Worm (Caenorhabditis elegans): ENCODE data around the gene cgt-2.

cgt-2 gene

DNA sequence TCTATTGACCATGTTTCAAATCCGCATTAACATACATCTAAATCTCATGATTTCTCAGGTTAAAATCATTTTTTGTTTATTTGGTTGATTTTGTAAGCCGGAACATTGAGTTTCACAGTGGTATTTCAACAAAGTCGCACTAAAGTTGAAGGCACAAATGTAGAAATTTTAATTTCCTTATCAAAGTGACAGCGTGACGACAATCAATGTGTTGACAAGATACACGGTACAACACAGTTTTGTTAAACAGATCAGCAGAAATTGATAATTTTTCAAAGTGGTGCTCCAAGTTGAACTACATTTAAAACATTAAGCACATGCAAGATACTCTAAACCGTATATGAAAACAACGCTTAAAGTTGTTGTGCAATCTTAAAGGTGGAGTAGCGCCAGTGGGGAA, 7.6 kb downstream of the cgt-2 start:
- TF ChIP-seq nhr-80 (tag; optimal IDR thresholded peaks at IDR 0.05) = peak; percentile 51
- TF ChIP-seq let-607 (tag; optimal IDR thresholded peaks at IDR 0.05) = peak; percentile 65 to 71
- no peak for TF ChIP-seq dpl-1 (GFP tag; optimal IDR thresholded peaks at IDR 0.05)
- TF ChIP-seq ceh-91 (GFP tag; IDR thresholded peaks at IDR 0.05) = no peak

DNA sequence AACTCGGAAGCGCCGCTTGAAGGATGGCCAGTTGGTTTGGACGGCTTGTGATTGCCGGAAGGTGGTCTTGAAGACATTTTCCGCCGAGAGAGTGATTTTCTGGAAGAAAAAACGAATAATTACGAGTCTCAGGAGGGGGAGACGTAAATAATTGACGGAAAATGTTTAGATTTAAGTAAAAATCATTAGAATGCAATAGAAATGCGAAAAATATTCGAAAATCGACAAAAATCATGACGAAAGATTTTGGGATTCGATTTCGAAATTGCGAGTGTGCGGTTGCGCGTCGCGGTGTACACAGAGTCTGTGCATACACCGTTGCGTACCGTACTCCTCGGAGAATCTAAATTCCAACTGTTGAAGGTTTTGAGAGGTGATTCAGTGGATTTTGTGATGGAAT, 16.6 kb downstream of the cgt-2 start, which contains the start of gene H11L12.1:
TSS of gene H11L12.1 (minus strand) at position 101 of the 400 bp plus-strand sequence.
- no peak for TF ChIP-seq F52B5.7 (tag; optimal IDR thresholded peaks at IDR 0.05)
- TF ChIP-seq nfya-2 (GFP tag; IDR thresholded peaks at IDR 0.05) = no peak
- TF ChIP-seq let-607 (tag; optimal IDR thresholded peaks at IDR 0.05) = no peak
- no peak for TF ChIP-seq ztf-3 (GFP tag; optimal IDR thresholded peaks at IDR 0.05)
- no peak for TF ChIP-seq attf-3 (GFP tag; conservative IDR thresholded peaks at IDR 0.05)
- TF ChIP-seq C06A6.2 (GFP tag; conservative IDR thresholded peaks at IDR 0.05) = no peak
- no peak for TF ChIP-seq die-1 (tag; optimal IDR thresholded peaks at IDR 0.05)
- TF ChIP-seq T07F8.4 (tag; optimal IDR thresholded peaks at IDR 0.05) = no peak
- TF ChIP-seq nhr-80 (tag; optimal IDR thresholded peaks at IDR 0.05) = no peak
- TF ChIP-seq C17E4.6 (GFP tag; IDR thresholded peaks at IDR 0.05) = no peak
- TF ChIP-seq ztf-6 (GFP tag; IDR thresholded peaks at IDR 0.05) = no peak
- TF ChIP-seq B0336.3 (GFP tag; IDR thresholded peaks at IDR 0.05) = no peak

DNA sequence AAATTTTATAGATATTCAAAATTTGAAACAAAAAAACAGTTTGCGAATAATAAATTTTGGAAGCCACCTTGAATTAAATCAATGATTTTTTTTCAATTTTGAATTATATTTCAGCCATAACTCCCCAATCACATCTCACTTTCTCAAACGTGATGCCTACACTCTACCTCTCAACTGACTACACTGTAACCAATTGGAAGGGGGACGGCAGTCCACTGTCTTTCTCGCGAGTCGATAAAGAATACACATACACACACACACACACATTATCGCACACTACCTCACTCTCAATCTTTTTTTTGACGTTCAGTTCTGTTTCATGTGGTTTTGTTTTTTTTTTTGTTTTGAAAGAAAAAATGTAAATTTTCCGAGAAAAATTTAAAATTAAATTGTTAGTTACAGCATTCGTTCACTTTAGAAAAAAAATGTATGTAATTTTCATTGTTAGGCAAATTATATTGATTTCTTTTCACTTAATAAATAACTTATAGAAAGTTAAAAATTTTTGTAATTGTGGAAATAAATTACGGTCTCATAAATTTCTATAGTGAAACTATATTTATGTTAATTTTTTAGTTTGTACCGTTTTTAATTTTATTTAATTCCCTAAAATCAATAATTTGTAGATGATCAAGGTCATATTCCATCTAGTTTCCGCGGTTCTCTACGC, 19.4 kb downstream of the cgt-2 start, which contains the start of gene cTel55X.1:
TSS of gene cTel55X.1 (plus strand) at position 620 of the 670 bp plus-strand sequence.
- TF ChIP-seq Y67H2A.10 (GFP tag; conservative IDR thresholded peaks at IDR 0.05) (no peak), cebp-1 (GFP tag; IDR thresholded peaks at IDR 0.05) (no peak), cebp-1 (tag; optimal IDR thresholded peaks at IDR 0.05) (peak; percentile 5), nhr-80 (tag; optimal IDR thresholded peaks at IDR 0.05) (peak; percentile 68), sea-2 (GFP tag; IDR thresholded peaks at IDR 0.05) (no peak), rcor-1 (GFP tag; IDR thresholded peaks at IDR 0.05) (0 out of 2 replicates have a peak, but pooled peaks have one; percentile 5)
